Fruit fly (Drosophila melanogaster): Measurements from ENCODE around the gene CG16888.

DNA sequence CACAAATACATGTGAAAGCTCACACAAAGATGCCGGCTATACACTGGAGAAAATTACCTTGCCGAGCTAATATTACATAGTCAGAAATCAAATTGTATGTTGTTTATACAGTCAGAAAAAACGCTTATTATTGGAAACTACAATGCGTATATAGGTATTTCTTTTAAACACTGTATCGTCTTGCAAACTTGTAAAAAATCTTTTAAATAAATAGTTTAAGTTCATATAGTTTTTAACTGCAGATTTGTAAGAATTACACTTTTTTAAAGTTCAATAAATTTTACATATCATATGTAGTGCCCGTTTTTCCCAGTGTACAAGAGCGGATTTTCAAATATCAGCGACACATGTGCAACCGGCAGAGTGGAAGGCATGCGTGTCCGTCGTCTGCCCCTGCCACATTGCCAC lies 26.7 kb upstream of the CG16888 start:
- TF ChIP-seq CTCF (optimal IDR thresholded peaks at IDR 0.05) (no peak), CG8478 (optimal IDR thresholded peaks at IDR 0.05) (no peak)
